Worm (Caenorhabditis elegans): ENCODE data around the gene T09A12.8.
A peak's percentile ranks its signal among the peaks of the same experiment; 100 is the strongest.

Gene T09A12.8

ce11 chrIV:8210300-8210699 lies 33.2 kb downstream of the T09A12.8 start, which contains the start of gene C07G1.6:
TSS of gene C07G1.6 (minus strand) at chrIV:8210400.
- no peak for TF ChIP-seq sma-9 (GFP tag; optimal IDR thresholded peaks at IDR 0.05)
- TF ChIP-seq sma-9 (tag; optimal IDR thresholded peaks at IDR 0.05): no peak

ce11 chrIV:8208855-8209254 lies 34.6 kb downstream of the T09A12.8 start:
- TF ChIP-seq ztf-1 (GFP tag; conservative IDR thresholded peaks at IDR 0.05) (no peak), ztf-4 (tag; optimal IDR thresholded peaks at IDR 0.05) (no peak)

DNA sequence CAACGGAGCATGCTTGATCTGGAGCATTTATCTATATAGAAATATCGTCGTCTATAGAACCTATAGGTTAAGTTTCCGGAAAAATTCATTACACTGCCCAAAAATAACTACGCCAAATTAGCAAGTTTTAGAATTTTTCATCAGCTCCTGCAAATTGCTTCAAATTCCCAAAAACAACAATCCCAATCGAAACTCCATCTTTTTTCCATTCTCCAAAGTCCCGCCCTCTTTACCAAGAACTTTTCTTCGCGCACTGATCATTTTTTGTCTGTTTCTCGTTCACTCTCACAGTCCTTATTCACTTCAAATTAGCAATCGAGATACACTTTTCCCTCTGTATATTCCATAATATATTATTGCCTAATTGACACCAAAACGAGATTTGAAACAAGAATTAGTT lies 37.2 kb downstream of the T09A12.8 start, which contains the start of gene svh-1:
svh-1 (plus strand) TSS at position 301 of the 400 bp plus-strand sequence.
- TF ChIP-seq peb-1 (tag; optimal IDR thresholded peaks at IDR 0.05): no peak
- TF ChIP-seq fos-1 (tag; optimal IDR thresholded peaks at IDR 0.05): no peak
- TF ChIP-seq C34F6.9 (tag; optimal IDR thresholded peaks at IDR 0.05): no peak
- TF ChIP-seq unc-55 (GFP tag; optimal IDR thresholded peaks at IDR 0.05): no peak
- no peak for TF ChIP-seq ztf-11 (tag; optimal IDR thresholded peaks at IDR 0.05)
- TF ChIP-seq egl-27 (tag; optimal IDR thresholded peaks at IDR 0.05): no peak
- TF ChIP-seq lsy-2 (tag; optimal IDR thresholded peaks at IDR 0.05): no peak

DNA sequence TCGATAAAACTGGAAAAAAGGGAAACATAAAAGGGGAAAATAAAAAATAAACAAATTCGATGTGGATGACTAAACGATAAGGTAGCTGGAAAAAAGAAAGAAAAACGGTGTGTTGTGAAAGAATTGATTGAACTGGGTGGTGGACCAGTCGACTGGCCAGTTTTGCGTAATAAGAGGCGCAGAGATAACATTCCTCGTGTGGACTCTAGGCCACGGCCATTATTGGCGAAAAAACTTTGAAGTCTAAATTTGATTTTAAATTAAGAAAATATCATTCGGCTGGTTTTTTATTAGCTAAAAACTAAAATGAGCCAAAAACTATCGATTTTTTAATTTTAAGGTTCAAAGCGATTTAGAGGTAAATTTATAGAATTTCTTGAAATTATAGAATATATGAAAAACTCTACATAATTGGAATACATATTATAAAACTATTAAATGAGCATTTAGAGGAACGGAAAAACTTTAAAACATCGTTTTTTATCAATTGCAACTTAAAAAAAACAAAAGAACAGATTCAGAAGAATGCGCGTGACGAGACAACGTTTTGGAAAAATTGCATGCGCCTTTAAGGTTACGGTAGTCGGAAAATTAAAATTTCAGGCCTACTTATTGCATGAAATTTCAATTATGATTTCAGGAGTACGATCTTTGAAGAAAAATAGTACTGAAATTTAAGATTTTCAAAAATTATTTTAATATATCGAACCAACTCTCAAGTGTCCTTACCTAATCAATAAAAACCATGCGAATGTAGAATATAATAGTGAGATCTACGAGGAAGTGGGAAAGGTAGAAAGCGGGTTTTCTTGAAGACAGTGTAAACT lies 38.0 kb downstream of the T09A12.8 start, which contains the start of gene hgrs-1:
hgrs-1 (minus strand) TSS at position 777 of the 827 bp plus-strand sequence.
- TF ChIP-seq nhr-6 (tag; optimal IDR thresholded peaks at IDR 0.05): no peak
- no peak for TF ChIP-seq F13H6.1 (tag; optimal IDR thresholded peaks at IDR 0.05)
- no peak for TF ChIP-seq aly-2 (tag; optimal IDR thresholded peaks at IDR 0.05)
- no peak for TF ChIP-seq elt-3 (tag; optimal IDR thresholded peaks at IDR 0.05)
- no peak for TF ChIP-seq nhr-129 (tag; optimal IDR thresholded peaks at IDR 0.05)
- TF ChIP-seq ZK546.5 (tag; optimal IDR thresholded peaks at IDR 0.05): no peak
- no peak for TF ChIP-seq nhr-12 (tag; optimal IDR thresholded peaks at IDR 0.05)
- TF ChIP-seq sma-3 (GFP tag; optimal IDR thresholded peaks at IDR 0.05): no peak
- no peak for TF ChIP-seq gmeb-1 (tag; optimal IDR thresholded peaks at IDR 0.05)
- peak; percentile 46 for TF ChIP-seq C34F6.9 (tag; optimal IDR thresholded peaks at IDR 0.05)
- TF ChIP-seq nhr-25 (tag; optimal IDR thresholded peaks at IDR 0.05): no peak
- TF ChIP-seq nhr-10 (tag; optimal IDR thresholded peaks at IDR 0.05): no peak
- TF ChIP-seq unc-55 (GFP tag; optimal IDR thresholded peaks at IDR 0.05): no peak
- TF ChIP-seq fos-1 (tag; optimal IDR thresholded peaks at IDR 0.05): peak; percentile 43
- no peak for TF ChIP-seq ztf-11 (tag; optimal IDR thresholded peaks at IDR 0.05)

DNA sequence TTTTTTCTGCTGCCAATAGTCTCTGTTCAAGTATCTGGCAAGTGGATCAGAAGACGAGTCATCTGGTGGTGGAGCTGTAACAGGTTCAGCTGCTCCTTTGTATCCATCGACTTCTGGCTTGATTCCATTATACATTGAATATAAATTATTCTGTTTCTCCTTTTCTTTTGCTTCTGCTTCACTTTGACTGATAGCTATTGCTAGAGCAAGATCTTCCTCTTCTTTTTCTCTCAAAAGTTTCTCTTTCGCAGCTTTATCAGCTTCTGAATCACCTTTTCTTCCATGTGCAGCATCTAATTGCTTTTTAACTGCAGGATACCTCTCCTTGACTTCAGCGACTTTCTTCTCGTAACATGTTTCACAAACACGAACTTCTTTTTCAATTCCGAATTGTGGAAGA lies 39.9 kb downstream of the T09A12.8 start:
- TF ChIP-seq sma-3 (GFP tag; optimal IDR thresholded peaks at IDR 0.05) (no peak), unc-39 (tag; optimal IDR thresholded peaks at IDR 0.05) (no peak), nhr-77 (tag; optimal IDR thresholded peaks at IDR 0.05) (no peak), unc-55 (GFP tag; optimal IDR thresholded peaks at IDR 0.05) (no peak), sem-4 (tag; optimal IDR thresholded peaks at IDR 0.05) (no peak), nhr-23 (tag; optimal IDR thresholded peaks at IDR 0.05) (no peak), ceh-16 (tag; optimal IDR thresholded peaks at IDR 0.05) (no peak), nhr-25 (tag; optimal IDR thresholded peaks at IDR 0.05) (no peak), zag-1 (tag; optimal IDR thresholded peaks at IDR 0.05) (no peak), nhr-6 (tag; optimal IDR thresholded peaks at IDR 0.05) (no peak), snpc-4 (tag; optimal IDR thresholded peaks at IDR 0.05) (no peak), skn-1 (tag; optimal IDR thresholded peaks at IDR 0.05) (no peak), lin-13 (GFP tag; optimal IDR thresholded peaks at IDR 0.05) (no peak), mdl-1 (tag; optimal IDR thresholded peaks at IDR 0.05) (no peak), nhr-237 (tag; optimal IDR thresholded peaks at IDR 0.05) (no peak), ceh-82 (tag; optimal IDR thresholded peaks at IDR 0.05) (no peak), blmp-1 (tag; optimal IDR thresholded peaks at IDR 0.05; ENCODE audit: insufficient read depth) (no peak)

Measured in whole organism, L2 larva.